Worm (Caenorhabditis elegans) whole organism, L1 larva: ENCODE results near the gene W09B6.4.

Source experiments
- C04F5.9 ChIP-seq: sonication (generic microtip); optimal IDR thresholded peaks from 2 replicates; lab custom pipeline; 2016; ENCODE audit warnings: missing genetic modification characterization, missing compliant biosample characterization
- ets-5 ChIP-seq: fragments of 200-800 bp; sonication (Bioruptor generic); IDR thresholded peaks from 2 replicates; pipeline ENCODE4 v1.3.6; 2022; ENCODE audit warnings: missing genetic modification characterization, missing compliant biosample characterization
- fkh-4 ChIP-seq: sonication (generic microtip); optimal IDR thresholded peaks from 2 replicates; lab custom pipeline; 2016; ENCODE audit warnings: missing compliant biosample characterization, missing genetic modification characterization, borderline replicate concordance
- mep-1 ChIP-seq: fragments of 150-350 bp; optimal IDR thresholded peaks from 2 replicates; lab custom pipeline; 2014; ENCODE audit warnings: missing biosample characterization, missing genetic modification characterization
- nhr-12 ChIP-seq: sonication (generic microtip); optimal IDR thresholded peaks from 2 replicates; lab custom pipeline; 2017; ENCODE audit warnings: missing biosample characterization, missing genetic modification characterization
- nhr-237 ChIP-seq: fragments of 150-350 bp; optimal IDR thresholded peaks from 2 replicates; lab custom pipeline; 2014; ENCODE audit warnings: missing biosample characterization, missing genetic modification characterization
- nhr-90 ChIP-seq: sonication (generic microtip); optimal IDR thresholded peaks from 2 replicates; lab custom pipeline; 2016; ENCODE audit warnings: mild to moderate bottlenecking, missing genetic modification characterization, missing compliant biosample characterization; ENCODE audit not compliant: poor library complexity
- vab-15 ChIP-seq: sonication (generic microtip); optimal IDR thresholded peaks from 2 replicates; lab custom pipeline; 2017; ENCODE audit warnings: missing genotype, mild to moderate bottlenecking, missing genetic modification characterization, missing compliant biosample characterization
- zag-1 ChIP-seq: fragments of 150-350 bp; optimal IDR thresholded peaks from 2 replicates; lab custom pipeline; 2014; ENCODE audit warnings: missing biosample characterization, missing genetic modification characterization

ce11 chrII:1149390-1149789, 8.8 kb upstream of the W09B6.4 start:
- TF ChIP-seq nhr-90 (no peak), vab-15 (no peak), nhr-237 (no peak), ets-5 (GFP tag; lab: Robert Waterston, UW) (no peak), C04F5.9 (tag; lab: Kevin White, UChicago) (no peak), nhr-12 (tag; lab: Kevin White, UChicago) (no peak), zag-1 (tag; lab: Kevin White, UChicago) (no peak), fkh-4 (tag; lab: Kevin White, UChicago) (no peak), mep-1 (tag; lab: Kevin White, UChicago) (no peak)
